Worm (Caenorhabditis elegans): ENCODE data around the gene algn-6.
A peak's percentile ranks its signal among the peaks of the same experiment; 100 is the strongest.

The algn-6 gene

DNA sequence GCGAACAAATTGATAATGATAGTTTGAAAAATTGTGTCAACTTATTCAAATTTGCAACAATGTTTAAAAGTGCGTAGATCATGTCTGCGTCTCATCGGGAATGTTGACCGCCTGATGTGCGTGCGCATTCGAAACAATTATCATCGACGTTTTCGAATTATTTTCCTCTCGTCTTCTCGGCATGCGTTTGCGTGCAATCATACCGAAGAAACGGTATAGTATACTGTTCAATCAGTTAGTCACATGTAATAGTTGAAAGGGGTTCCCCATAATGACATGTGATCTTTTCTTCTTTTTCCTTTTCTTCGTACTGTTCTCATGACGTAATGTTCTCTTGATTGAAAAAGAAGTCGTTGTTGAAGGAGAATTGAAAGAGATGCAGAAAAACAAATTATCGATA, 22.8 kb upstream of the algn-6 start (continued):
- TF ChIP-seq let-607 (tag; optimal IDR thresholded peaks at IDR 0.05) (peak in 1 of 2 experiments; percentile 39), somi-1 (GFP tag; optimal IDR thresholded peaks at IDR 0.05) (peak; percentile 90), athp-1 (tag; optimal IDR thresholded peaks at IDR 0.05) (no peak), F55B11.4 (tag; optimal IDR thresholded peaks at IDR 0.05; ENCODE audit: borderline replicate concordance, insufficient read depth) (no peak), repo-1 (tag; optimal IDR thresholded peaks at IDR 0.05) (no peak), nfya-2 (GFP tag; IDR thresholded peaks at IDR 0.05) (no peak), snpc-1.1 (tag; optimal IDR thresholded peaks at IDR 0.05; ENCODE audit: insufficient read depth) (no peak), ztf-26 (tag; optimal IDR thresholded peaks at IDR 0.05) (peak; percentile 71), cebp-2 (GFP tag; IDR thresholded peaks at IDR 0.05) (0 out of 2 replicates have a peak, but pooled peaks have one; percentile 55), zfh-2 (GFP tag; conservative IDR thresholded peaks at IDR 0.05) (no peak), B0019.2 (GFP tag; conservative IDR thresholded peaks at IDR 0.05) (no peak), atf-7 (tag; optimal IDR thresholded peaks at IDR 0.05) (peak; percentile 86), lin-54 (GFP tag; optimal IDR thresholded peaks at IDR 0.05) (peak; percentile 53), egrh-3 (GFP tag; IDR thresholded peaks at IDR 0.05) (no peak), Y79H2A.3 (GFP tag; conservative IDR thresholded peaks at IDR 0.05) (no peak), Y56A3A.18 (GFP tag; IDR thresholded peaks at IDR 0.05) (no peak), nhr-120 (GFP tag; IDR thresholded peaks at IDR 0.05) (no peak), lin-35 (GFP tag; optimal IDR thresholded peaks at IDR 0.05) (peak in 1 of 3 experiments; percentile 28), lsl-1 (GFP tag; optimal IDR thresholded peaks at IDR 0.05) (no peak), F10E7.11 (tag; optimal IDR thresholded peaks at IDR 0.05) (no peak), ztf-6 (GFP tag; IDR thresholded peaks at IDR 0.05) (no peak), ets-4 (GFP tag; optimal IDR thresholded peaks at IDR 0.05) (no peak), Y67H2A.10 (GFP tag; conservative IDR thresholded peaks at IDR 0.05) (peak; percentile 51; the same call in 1 of the 2 replicates), hlh-26 (GFP tag; conservative IDR thresholded peaks at IDR 0.05) (no peak), ztf-22 (GFP tag; optimal IDR thresholded peaks at IDR 0.05) (peak; percentile 17), hmg-20 (GFP tag; IDR thresholded peaks at IDR 0.05) (no peak), attf-6 (GFP tag; IDR thresholded peaks at IDR 0.05) (no peak), snpc-1.3 (tag; optimal IDR thresholded peaks at IDR 0.05; ENCODE audit: insufficient read depth) (no peak), mxl-1 (tag; optimal IDR thresholded peaks at IDR 0.05) (no peak), nhr-179 (tag; optimal IDR thresholded peaks at IDR 0.05) (no peak), cebp-1 (GFP tag; IDR thresholded peaks at IDR 0.05) (0 out of 2 replicates have a peak, but pooled peaks have one; percentile 8), cebp-1 (tag; optimal IDR thresholded peaks at IDR 0.05) (peak; percentile 72), fkh-3 (tag; optimal IDR thresholded peaks at IDR 0.05) (no peak), F57C9.4 (tag; optimal IDR thresholded peaks at IDR 0.05) (no peak), hsf-1 (GFP tag; IDR thresholded peaks at IDR 0.05) (peak; percentile 38; the same call in 1 of the 2 replicates), attf-5 (GFP tag; optimal IDR thresholded peaks at IDR 0.05) (peak; percentile 68), Y95B8A.8 (GFP tag; IDR thresholded peaks at IDR 0.05) (no peak), B0336.3 (GFP tag; IDR thresholded peaks at IDR 0.05) (0 out of 2 replicates have a peak, but pooled peaks have one; percentile 8), rcor-1 (GFP tag; IDR thresholded peaks at IDR 0.05) (peak; percentile 66), K12H6.12 (tag; optimal IDR thresholded peaks at IDR 0.05) (no peak), F23B12.7 (tag; optimal IDR thresholded peaks at IDR 0.05; ENCODE audit: insufficient read depth) (no peak), attf-3 (GFP tag; conservative IDR thresholded peaks at IDR 0.05) (no peak), lsy-27 (tag; optimal IDR thresholded peaks at IDR 0.05; ENCODE audit: borderline replicate concordance, insufficient read depth) (no peak), nfyb-1 (GFP tag; IDR thresholded peaks at IDR 0.05) (peak; percentile 55; the same call in 1 of the 2 replicates), F22D6.2 (tag; optimal IDR thresholded peaks at IDR 0.05) (no peak), die-1 (tag; optimal IDR thresholded peaks at IDR 0.05) (peak; percentile 49), ceh-100 (GFP tag; IDR thresholded peaks at IDR 0.05) (no peak), lin-26 (GFP tag; IDR thresholded peaks at IDR 0.05) (peak; percentile 70; the same call in 1 of the 2 replicates)

Measured in whole organism, young adult.